In genomic region chr3L:765515-766292, dm6 we compare ENCODE assay signal across 1 fruit fly cellular context.
TF ChIP-seq lines count a peak whose summit lies in the region.

No protein-coding gene starts in this region.

TF ChIP-seq in whole organism, embryonic, 481 proteins besides CTCF, POLR2A, EP300 and RAD21 (continued from another document):
- TF ChIP-seq eve (GFP tag; optimal IDR thresholded peaks at IDR 0.05; lab: Kevin White, UChicago) (peak in 1 of 2 experiments; percentile 44), CG14860 (GFP tag; IDR thresholded peaks at IDR 0.05; lab: Robert Waterston, UW; ENCODE audit: partially characterized antibody) (peak; percentile 60; the same call in 2 of the 3 replicates), CG16863 (GFP tag; optimal IDR thresholded peaks at IDR 0.05; lab: Kevin White, UChicago) (peak; percentile 2), Sox100B (GFP tag; optimal IDR thresholded peaks at IDR 0.05; lab: Kevin White, UChicago) (peak; percentile 34), Aef1 (GFP tag; IDR thresholded peaks at IDR 0.05; lab: Robert Waterston, UW) (no peak), CG1647 (GFP tag; optimal IDR thresholded peaks at IDR 0.05; lab: Kevin White, UChicago) (no peak), CG11695 (GFP tag; IDR thresholded peaks at IDR 0.05; lab: Robert Waterston, UW) (0 out of 3 replicates have a peak, but pooled peaks have one; percentile 30), stc (GFP tag; IDR thresholded peaks at IDR 0.05; lab: Robert Waterston, UW) (peak; percentile 25; the same call in 1 of the 2 replicates), CG8388 (GFP tag; optimal IDR thresholded peaks at IDR 0.05; lab: Kevin White, UChicago) (peak; percentile 35), Awh (GFP tag; IDR thresholded peaks at IDR 0.05; lab: Robert Waterston, UW) (no peak), nmo (GFP tag; optimal IDR thresholded peaks at IDR 0.05; lab: Kevin White, UChicago) (peak; percentile 9), sens-2 (GFP tag; IDR thresholded peaks at IDR 0.05; lab: Robert Waterston, UW) (0 out of 2 replicates have a peak, but pooled peaks have one; percentile 18), twi (tag; optimal IDR thresholded peaks at IDR 0.05; lab: Kevin White, UChicago) (no peak), bbx (GFP tag; IDR thresholded peaks at IDR 0.05; lab: Robert Waterston, UW; ENCODE audit: partially characterized antibody) (0 out of 2 replicates have a peak, but pooled peaks have one; percentile 9), lbe (GFP tag; optimal IDR thresholded peaks at IDR 0.05; lab: Kevin White, UChicago) (peak; percentile 47), Scr (GFP tag; IDR thresholded peaks at IDR 0.05; lab: Robert Waterston, UW; ENCODE audit: partially characterized antibody) (peak; percentile 46), Med (GFP tag; lab: Kevin White, UChicago) (peak; percentile 77), mam (GFP tag; optimal IDR thresholded peaks at IDR 0.05; lab: Kevin White, UChicago) (peak; percentile 25), CG13424 (tag; optimal IDR thresholded peaks at IDR 0.05; lab: Kevin White, UChicago) (peak; percentile 3), bsh (GFP tag; optimal IDR thresholded peaks at IDR 0.05; lab: Kevin White, UChicago) (peak in 1 of 2 experiments; percentile 1), ato (GFP tag; IDR thresholded peaks at IDR 0.05; lab: Robert Waterston, UW; ENCODE audit: partially characterized antibody) (0 out of 2 replicates have a peak, but pooled peaks have one; percentile 32)
